Worm (Caenorhabditis elegans) whole organism, L3 larva: Measurements from ENCODE around the gene F38B7.3.

Source experiments
- R02D3.7 ChIP-seq: fragments of 150-350 bp; optimal IDR thresholded peaks from 2 replicates; lab custom pipeline; 2014; ENCODE audit warnings: missing biosample characterization, missing genetic modification characterization
- ZK546.5 ChIP-seq: sonication (generic microtip); optimal IDR thresholded peaks from 2 replicates; lab custom pipeline; 2017; ENCODE audit warnings: missing biosample characterization, missing genetic modification characterization
- aly-2 ChIP-seq: fragments of 150-350 bp; optimal IDR thresholded peaks from 2 replicates; lab custom pipeline; 2014; ENCODE audit warnings: missing biosample characterization, missing genetic modification characterization
- ama-1 ChIP-seq: fragments of 150-350 bp; optimal IDR thresholded peaks from 2 replicates; lab custom pipeline; 2018
- ceh-16 ChIP-seq: sonication (generic microtip); optimal IDR thresholded peaks from 2 replicates; lab custom pipeline; 2017; ENCODE audit warnings: missing biosample characterization, missing genetic modification characterization
- ceh-28 ChIP-seq: fragments of 150-350 bp; optimal IDR thresholded peaks from 2 replicates; lab custom pipeline; 2014; ENCODE audit warnings: missing biosample characterization, missing genetic modification reagents, missing genetic modification characterization
- ceh-82 ChIP-seq: fragments of 150-350 bp; optimal IDR thresholded peaks from 2 replicates; lab custom pipeline; 2014; ENCODE audit warnings: missing biosample characterization, missing genetic modification characterization
- ceh-9 ChIP-seq: sonication (generic microtip); optimal IDR thresholded peaks from 2 replicates; lab custom pipeline; 2018; ENCODE audit warnings: missing biosample characterization, missing genetic modification characterization
- daf-12 ChIP-seq: fragments of 150-350 bp; optimal IDR thresholded peaks from 2 replicates; lab custom pipeline; 2014; ENCODE audit warnings: missing biosample characterization, missing genetic modification reagents, missing genetic modification characterization
- egl-27 ChIP-seq: sonication (generic microtip); optimal IDR thresholded peaks from 4 replicates; lab custom pipeline; 2017; ENCODE audit warnings: missing biosample characterization, missing genetic modification reagents, missing genetic modification characterization
- egl-5 ChIP-seq: fragments of 150-350 bp; optimal IDR thresholded peaks from 2 replicates; lab custom pipeline; 2017; ENCODE audit warnings: missing biosample characterization, missing genetic modification reagents, missing genetic modification characterization, inconsistent platforms
- elt-1 ChIP-seq: fragments of 150-350 bp; optimal IDR thresholded peaks from 2 replicates; lab custom pipeline; 2014; ENCODE audit warnings: missing biosample characterization, missing genetic modification characterization
- elt-2 ChIP-seq: sonication (generic microtip); optimal IDR thresholded peaks from 2 replicates; lab custom pipeline; 2016; ENCODE audit warnings: missing genetic modification reagents, mild to moderate bottlenecking, missing genetic modification characterization, missing compliant biosample characterization
- elt-3 ChIP-seq, 3 experiments: fragments of 150-350 bp in 1 of 3; sonication (generic microtip) in 2 of 3; optimal IDR thresholded peaks; 2 replicates in 2 of 3; 4 replicates in 1 of 3; lab custom pipeline; 2014 to 2017; ENCODE audit warnings: missing biosample characterization in 3 of 3, missing genetic modification characterization in 3 of 3
- eor-1 ChIP-seq, 2 experiments: fragments of 150-350 bp; optimal IDR thresholded peaks; 2 replicates each; lab custom pipeline; 2014 to 2018; ENCODE audit warnings: missing biosample characterization in 2 of 2, missing genetic modification characterization in 2 of 2
- fkh-10 ChIP-seq: sonication (generic microtip); optimal IDR thresholded peaks from 2 replicates; lab custom pipeline; 2017; ENCODE audit warnings: missing biosample characterization, missing genetic modification reagents, missing genetic modification characterization
- fkh-2 ChIP-seq: fragments of 150-350 bp; optimal IDR thresholded peaks from 2 replicates; lab custom pipeline; 2014; ENCODE audit warnings: missing biosample characterization, missing genetic modification reagents, missing genetic modification characterization
- fos-1 ChIP-seq: fragments of 150-350 bp; optimal IDR thresholded peaks from 2 replicates; lab custom pipeline; 2014; ENCODE audit warnings: missing biosample characterization, missing genetic modification characterization
- hmg-11 ChIP-seq: sonication (generic microtip); optimal IDR thresholded peaks from 2 replicates; lab custom pipeline; 2016; ENCODE audit warnings: missing genetic modification characterization, missing compliant biosample characterization
- jun-1 ChIP-seq: fragments of 150-350 bp; optimal IDR thresholded peaks from 2 replicates; lab custom pipeline; 2014; ENCODE audit warnings: missing biosample characterization, missing genetic modification reagents, missing genetic modification characterization
- lin-15B ChIP-seq: fragments of 150-350 bp; optimal IDR thresholded peaks from 2 replicates; lab custom pipeline; 2014; ENCODE audit warnings: missing biosample characterization, missing genetic modification characterization
- lin-39 ChIP-seq: fragments of 150-350 bp; optimal IDR thresholded peaks from 2 replicates; lab custom pipeline; 2018; ENCODE audit warnings: missing biosample characterization, missing genetic modification reagents, missing genetic modification characterization
- lsy-12 ChIP-seq: sonication (generic microtip); optimal IDR thresholded peaks from 2 replicates; lab custom pipeline; 2016; ENCODE audit warnings: mild to moderate bottlenecking, missing genetic modification characterization, missing compliant biosample characterization
- mdl-1 ChIP-seq: fragments of 150-350 bp; optimal IDR thresholded peaks from 2 replicates; lab custom pipeline; 2014; ENCODE audit warnings: missing biosample characterization, missing genetic modification characterization
- mml-1 ChIP-seq: fragments of 150-350 bp; sonication (generic microtip); optimal IDR thresholded peaks from 3 replicates; lab custom pipeline; 2014; ENCODE audit warnings: missing biosample characterization, missing genetic modification characterization
- nfya-1 ChIP-seq: sonication (generic microtip); optimal IDR thresholded peaks from 2 replicates; lab custom pipeline; 2017; ENCODE audit warnings: missing genetic modification characterization, mild to moderate bottlenecking, missing compliant biosample characterization, antibody characterized with exemption, moderate library complexity; ENCODE audit not compliant: insufficient read depth
- nhr-11 ChIP-seq: fragments of 150-350 bp; optimal IDR thresholded peaks from 2 replicates; lab custom pipeline; 2014; ENCODE audit warnings: missing biosample characterization, missing genetic modification characterization
- nhr-12 ChIP-seq: fragments of 150-350 bp; optimal IDR thresholded peaks from 2 replicates; lab custom pipeline; 2014; ENCODE audit warnings: missing biosample characterization, missing genetic modification characterization
- nhr-23 ChIP-seq: fragments of 150-350 bp; optimal IDR thresholded peaks from 2 replicates; lab custom pipeline; 2014; ENCODE audit warnings: missing biosample characterization, missing genetic modification reagents, missing genetic modification characterization
- nhr-237 ChIP-seq: fragments of 150-350 bp; optimal IDR thresholded peaks from 2 replicates; lab custom pipeline; 2014; ENCODE audit warnings: missing biosample characterization, missing genetic modification characterization
- nhr-25 ChIP-seq: sonication (generic microtip); optimal IDR thresholded peaks from 2 replicates; lab custom pipeline; 2017; ENCODE audit warnings: missing biosample characterization, missing genetic modification characterization
- nhr-28 ChIP-seq: fragments of 150-350 bp; optimal IDR thresholded peaks from 2 replicates; lab custom pipeline; 2014; ENCODE audit warnings: missing biosample characterization, missing genetic modification characterization
- nhr-43 ChIP-seq: sonication (generic microtip); optimal IDR thresholded peaks from 2 replicates; lab custom pipeline; 2016; ENCODE audit warnings: mild to moderate bottlenecking, missing genetic modification characterization, missing compliant biosample characterization; ENCODE audit not compliant: poor library complexity, severe bottlenecking
- nhr-67 ChIP-seq: fragments of 150-350 bp; optimal IDR thresholded peaks from 2 replicates; lab custom pipeline; 2014; ENCODE audit warnings: missing biosample characterization, missing genetic modification characterization
- nhr-76 ChIP-seq: fragments of 150-350 bp; sonication (generic microtip); optimal IDR thresholded peaks from 5 replicates; lab custom pipeline; 2014; ENCODE audit warnings: missing biosample characterization, missing genetic modification characterization
- nhr-77 ChIP-seq: fragments of 150-350 bp; optimal IDR thresholded peaks from 2 replicates; lab custom pipeline; 2014; ENCODE audit warnings: missing biosample characterization, missing genetic modification characterization
- pha-4 ChIP-seq: fragments of 150-350 bp; optimal IDR thresholded peaks from 2 replicates; lab custom pipeline; 2014; ENCODE audit warnings: missing biosample characterization, missing genetic modification reagents, missing genetic modification characterization
- pqm-1 ChIP-seq: fragments of 150-350 bp; optimal IDR thresholded peaks from 2 replicates; lab custom pipeline; 2017; ENCODE audit warnings: missing biosample characterization, missing genetic modification characterization, inconsistent platforms
- sea-2 ChIP-seq: fragments of 150-350 bp; sonication (generic microtip); optimal IDR thresholded peaks from 4 replicates; lab custom pipeline; 2014; ENCODE audit warnings: missing biosample characterization, missing genetic modification reagents, missing genetic modification characterization
- skn-1 ChIP-seq: fragments of 150-350 bp; optimal IDR thresholded peaks from 2 replicates; lab custom pipeline; 2014; ENCODE audit warnings: missing biosample characterization, missing genetic modification characterization
- snpc-4 ChIP-seq: fragments of 150-350 bp; optimal IDR thresholded peaks from 2 replicates; lab custom pipeline; 2014; ENCODE audit warnings: missing biosample characterization, missing genetic modification characterization
- tbx-2 ChIP-seq: sonication (generic microtip); optimal IDR thresholded peaks from 2 replicates; lab custom pipeline; 2016; ENCODE audit warnings: mild to moderate bottlenecking, missing genetic modification characterization, missing compliant biosample characterization
- unc-39 ChIP-seq: sonication (generic microtip); optimal IDR thresholded peaks from 4 replicates; lab custom pipeline; 2017; ENCODE audit warnings: missing biosample characterization, missing genetic modification characterization
- unc-62 ChIP-seq: fragments of 150-350 bp; sonication (generic microtip); optimal IDR thresholded peaks from 4 replicates; lab custom pipeline; 2014; ENCODE audit warnings: missing biosample characterization, missing genetic modification reagents, missing genetic modification characterization
- zag-1 ChIP-seq: fragments of 150-350 bp; optimal IDR thresholded peaks from 2 replicates; lab custom pipeline; 2014; ENCODE audit warnings: missing biosample characterization, missing genetic modification characterization
- ztf-11 ChIP-seq: fragments of 150-350 bp; optimal IDR thresholded peaks from 2 replicates; lab custom pipeline; 2014; ENCODE audit warnings: missing biosample characterization, missing genetic modification characterization
- ztf-4 ChIP-seq: fragments of 150-350 bp; optimal IDR thresholded peaks from 2 replicates; lab custom pipeline; 2014; ENCODE audit warnings: missing biosample characterization, missing genetic modification characterization

Gene F38B7.3

ce11 chrV:11531831-11532534 lies 16.9 kb upstream of the F38B7.3 start:
- TF ChIP-seq pqm-1 (tag; lab: Kevin White, UChicago) (peak; percentile 81), ceh-9 (tag; lab: Kevin White, UChicago) (no peak), fkh-2 (tag; lab: Kevin White, UChicago) (no peak), skn-1 (tag; lab: Kevin White, UChicago) (peak; percentile 73), pha-4 (peak; percentile 96), eor-1 (tag; optimal IDR thresholded peaks at IDR 0.05; lab: Kevin White, UChicago) (no peak), snpc-4 (tag; lab: Kevin White, UChicago) (peak; percentile 36), lsy-12 (peak; percentile 58), nhr-67 (tag; lab: Kevin White, UChicago) (no peak), nfya-1 (tag; lab: Kevin White, UChicago) (peak; percentile 52), nhr-23 (tag; lab: Kevin White, UChicago) (peak; percentile 28), nhr-77 (tag; lab: Kevin White, UChicago) (no peak), ama-1 (no peak), nhr-237 (tag; lab: Kevin White, UChicago) (no peak), mml-1 (no peak), nhr-76 (no peak), ceh-28 (tag; lab: Kevin White, UChicago) (peak; percentile 35), unc-62 (GFP tag; lab: Kevin White, UChicago) (peak; percentile 62), egl-27 (tag; lab: Kevin White, UChicago) (peak; percentile 85), nhr-43 (tag; lab: Kevin White, UChicago) (peak; percentile 70), aly-2 (no peak), nhr-12 (tag; lab: Kevin White, UChicago) (no peak), elt-1 (tag; lab: Kevin White, UChicago) (peak; percentile 58), jun-1 (tag; lab: Kevin White, UChicago) (peak; percentile 82), R02D3.7 (tag; lab: Kevin White, UChicago) (no peak), ztf-11 (tag; lab: Kevin White, UChicago) (no peak), daf-12 (tag; lab: Kevin White, UChicago) (no peak), ztf-4 (peak; percentile 18), hmg-11 (no peak), fkh-10 (GFP tag; lab: Kevin White, UChicago) (no peak), lin-15B (tag; lab: Kevin White, UChicago) (no peak), ZK546.5 (tag; lab: Kevin White, UChicago) (no peak), zag-1 (tag; lab: Kevin White, UChicago) (no peak), egl-5 (tag; lab: Kevin White, UChicago) (peak; percentile 21), ceh-82 (tag; lab: Kevin White, UChicago) (no peak), elt-2 (tag; lab: Kevin White, UChicago) (peak; percentile 88), lin-39 (peak; percentile 42), elt-3 (tag; optimal IDR thresholded peaks at IDR 0.05; lab: Kevin White, UChicago) (peak in 1 of 3 experiments; percentile 43), nhr-11 (tag; lab: Kevin White, UChicago) (no peak), nhr-28 (no peak), unc-39 (tag; lab: Kevin White, UChicago) (no peak), fos-1 (no peak), tbx-2 (tag; lab: Kevin White, UChicago) (peak; percentile 54), nhr-25 (tag; lab: Kevin White, UChicago) (peak; percentile 95), sea-2 (GFP tag; lab: Kevin White, UChicago) (no peak), mdl-1 (peak; percentile 77), ceh-16 (tag; lab: Kevin White, UChicago) (no peak)
- TF ChIP-seq, all 47 proteins: peak for 21
